Worm (Caenorhabditis elegans): ENCODE data around the gene lron-3.
"Not testable (repeated sequence)": the region's sequence is repeated elsewhere in the genome, so short reads cannot be mapped to it uniquely, and the experiment has no call there.

The lron-3 gene

ce11 chrX:15535190-15535636 lies 22.5 kb downstream of the lron-3 start (continued):
- no peak for TF ChIP-seq attf-6 (GFP tag; IDR thresholded peaks at IDR 0.05)

ce11 chrX:15533847-15534246 lies 23.9 kb downstream of the lron-3 start:
- not testable (repeated sequence) for TF ChIP-seq snpc-4 (GFP tag; optimal IDR thresholded peaks at IDR 0.05)
- TF ChIP-seq snpc-4 (tag; optimal IDR thresholded peaks at IDR 0.05) = peak in 2 of 4 experiments; percentile 86 to 89

DNA sequence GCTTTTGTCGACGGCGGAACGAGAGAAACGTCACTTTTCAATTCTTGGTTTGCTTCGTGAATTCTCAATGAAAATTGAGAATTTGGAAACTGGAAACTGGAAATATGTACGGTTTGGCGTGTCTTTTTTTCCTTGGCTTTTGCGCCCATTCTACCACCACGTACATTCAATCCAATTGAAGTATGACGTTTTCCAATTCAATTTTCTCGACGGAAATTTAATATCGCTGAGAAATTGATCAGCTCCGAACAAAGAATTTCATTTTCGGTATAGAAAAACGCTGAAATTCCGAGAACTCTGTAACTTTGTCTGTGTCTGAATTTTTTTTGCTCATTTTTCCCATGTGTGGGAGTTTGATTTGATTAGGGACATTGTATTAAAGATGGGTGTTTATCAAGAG lies 24.5 kb downstream of the lron-3 start:
- TF ChIP-seq dpl-1 (GFP tag; optimal IDR thresholded peaks at IDR 0.05) (no peak), him-1 (tag; optimal IDR thresholded peaks at IDR 0.05) (no peak), hrde-1 (tag; optimal IDR thresholded peaks at IDR 0.05; ENCODE audit: borderline replicate concordance) (no peak), ztf-22 (GFP tag; optimal IDR thresholded peaks at IDR 0.05) (no peak), snpc-4 (GFP tag; optimal IDR thresholded peaks at IDR 0.05) (no peak), snpc-4 (tag; optimal IDR thresholded peaks at IDR 0.05) (no peak), pha-4 (tag; optimal IDR thresholded peaks at IDR 0.05) (no peak), cebp-2 (GFP tag; IDR thresholded peaks at IDR 0.05) (no peak), ceh-27 (GFP tag; optimal IDR thresholded peaks at IDR 0.05) (no peak), B0035.1 (tag; optimal IDR thresholded peaks at IDR 0.05) (no peak), chd-7 (tag; optimal IDR thresholded peaks at IDR 0.05) (no peak), atf-7 (tag; optimal IDR thresholded peaks at IDR 0.05) (no peak)

DNA sequence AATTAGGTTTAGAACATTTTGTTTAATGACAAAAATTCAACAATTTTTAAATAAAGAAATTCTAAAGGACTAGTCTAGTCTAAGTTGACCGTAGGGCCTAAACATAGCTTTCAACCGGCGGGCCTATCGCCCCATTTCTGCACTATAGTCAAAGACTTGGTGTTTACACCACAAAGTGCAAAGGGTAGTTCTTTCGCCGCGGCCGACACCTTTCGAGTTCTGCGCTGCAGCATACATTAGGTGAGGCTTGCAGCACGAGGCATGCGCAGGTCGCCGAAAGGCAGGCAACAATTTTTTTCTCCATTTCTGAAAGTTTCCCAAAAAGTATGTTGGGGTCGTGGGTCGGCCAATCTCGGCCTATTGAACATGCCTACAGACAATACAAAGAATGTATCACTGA lies 29.3 kb downstream of the lron-3 start:
- TF ChIP-seq repo-1 (tag; optimal IDR thresholded peaks at IDR 0.05) (no peak), hmg-20 (GFP tag; IDR thresholded peaks at IDR 0.05) (no peak), madf-10 (tag; optimal IDR thresholded peaks at IDR 0.05) (no peak), snpc-4 (GFP tag; optimal IDR thresholded peaks at IDR 0.05) (peak; percentile 30), snpc-4 (tag; optimal IDR thresholded peaks at IDR 0.05) (peak in 2 of 4 experiments; percentile 56 to 78), nfya-1 (tag; optimal IDR thresholded peaks at IDR 0.05; ENCODE audit: borderline replicate concordance, insufficient read depth) (no peak)

DNA sequence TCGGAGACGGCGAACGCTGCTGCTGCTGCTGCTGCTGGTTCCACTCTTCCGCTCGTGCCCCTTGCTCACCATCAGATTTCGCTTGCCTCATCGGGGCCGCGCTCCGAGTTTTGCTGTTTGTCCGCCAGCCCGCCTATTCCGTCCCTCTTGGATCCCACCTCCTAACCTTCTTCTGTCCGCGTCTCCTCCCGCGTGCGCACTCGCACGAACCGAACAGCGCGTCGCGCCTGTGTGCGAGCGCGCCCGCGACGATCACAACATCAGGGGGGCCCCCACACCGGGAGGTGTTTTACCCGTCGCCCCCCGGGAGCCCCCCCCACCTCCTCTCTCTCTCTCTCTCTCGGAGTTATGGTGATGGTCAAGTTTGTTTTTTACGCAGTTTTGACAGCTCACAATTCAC lies 42.0 kb downstream of the lron-3 start:
- no peak for TF ChIP-seq ztf-22 (GFP tag; optimal IDR thresholded peaks at IDR 0.05)
- no peak for TF ChIP-seq F57C9.4 (tag; optimal IDR thresholded peaks at IDR 0.05)
- TF ChIP-seq egrh-3 (GFP tag; IDR thresholded peaks at IDR 0.05) = peak; percentile 97
- TF ChIP-seq ztf-26 (tag; optimal IDR thresholded peaks at IDR 0.05) = no peak
- no peak for TF ChIP-seq tbp1 (GFP tag; optimal IDR thresholded peaks at IDR 0.05)
- TF ChIP-seq Y95B8A.8 (GFP tag; IDR thresholded peaks at IDR 0.05) = no peak
- TF ChIP-seq F37B4.10 (GFP tag; IDR thresholded peaks at IDR 0.05) = 0 out of 2 replicates have a peak, but pooled peaks have one; percentile 60
- TF ChIP-seq nfyb-1 (GFP tag; IDR thresholded peaks at IDR 0.05) = 0 out of 2 replicates have a peak, but pooled peaks have one; percentile 31
- TF ChIP-seq rec-8 (tag; optimal IDR thresholded peaks at IDR 0.05) = no peak
- peak; percentile 2 for TF ChIP-seq F52B5.7 (tag; optimal IDR thresholded peaks at IDR 0.05)
- TF ChIP-seq zfh-2 (GFP tag; conservative IDR thresholded peaks at IDR 0.05) = peak; percentile 97
- 0 out of 2 replicates have a peak, but pooled peaks have one; percentile 37 for TF ChIP-seq mcd-1 (GFP tag; IDR thresholded peaks at IDR 0.05)
- peak; percentile 34; the same call in 1 of the 2 replicates for TF ChIP-seq dox-1 (GFP tag; IDR thresholded peaks at IDR 0.05)
- TF ChIP-seq aptf-3 (GFP tag; IDR thresholded peaks at IDR 0.05) = peak; percentile 51; the same call in 1 of the 2 replicates
- no peak for TF ChIP-seq akir-1 (GFP tag; optimal IDR thresholded peaks at IDR 0.05)

Data from whole organism, young adult.